Fruit fly (Drosophila melanogaster) whole organism, embryonic: ENCODE measurements around the gene CG11811.

ENCODE experiments used
- BtbVII ChIP-seq: fragments of 200-800 bp; sonication (Bioruptor generic); optimal IDR thresholded peaks from 3 replicates; lab custom pipeline; 2017; ENCODE audit warnings: missing biosample characterization, mild to moderate bottlenecking, missing genetic modification characterization
- CG10321 ChIP-seq: fragments of 200-800 bp; sonication (Bioruptor generic); IDR thresholded peaks from 2 replicates; pipeline ENCODE4 v1.3.6; 2022; ENCODE audit warnings: missing biosample characterization, missing genetic modification characterization
- CG10959 ChIP-seq: fragments of 200-800 bp; sonication (Bioruptor generic); IDR thresholded peaks from 2 replicates; pipeline ENCODE4 v1.3.6; 2022; ENCODE audit warnings: missing biosample characterization, missing genetic modification characterization
- CG11504 ChIP-seq: fragments of 200-800 bp; sonication (Bioruptor generic); optimal IDR thresholded peaks from 3 replicates; lab custom pipeline; 2019; ENCODE audit warnings: missing biosample characterization, mild to moderate bottlenecking, missing genetic modification characterization, moderate library complexity
- CG11560 ChIP-seq: fragments of 200-800 bp; sonication (Bioruptor generic); IDR thresholded peaks from 3 replicates; pipeline ENCODE4 v1.3.6; 2022; ENCODE audit warnings: missing biosample characterization, missing genetic modification characterization
- CG12071 ChIP-seq: fragments of 200-800 bp; sonication (Bioruptor generic); optimal IDR thresholded peaks from 3 replicates; lab custom pipeline; 2018; ENCODE audit warnings: missing biosample characterization, mild to moderate bottlenecking, missing genetic modification characterization
- CG12236 ChIP-seq: fragments of 200-800 bp; sonication (Bioruptor generic); optimal IDR thresholded peaks from 2 replicates; lab custom pipeline; 2016; ENCODE audit warnings: missing biosample characterization, missing genetic modification characterization
- CG13894 ChIP-seq: fragments of 200-800 bp; sonication (Bioruptor generic); optimal IDR thresholded peaks from 3 replicates; lab custom pipeline; 2018; ENCODE audit warnings: missing biosample characterization, mild to moderate bottlenecking, missing genetic modification characterization, moderate library complexity
- CG14441 ChIP-seq: fragments of 200-800 bp; sonication (Bioruptor generic); IDR thresholded peaks from 2 replicates; pipeline ENCODE4 v1.3.6; 2022; ENCODE audit warnings: missing biosample characterization, missing genetic modification characterization
- CG17612 ChIP-seq: fragments of 200-800 bp; sonication (Bioruptor generic); IDR thresholded peaks from 2 replicates; pipeline ENCODE4 v1.3.6; 2022; ENCODE audit warnings: missing biosample characterization, missing genetic modification characterization
- CG18476 ChIP-seq: fragments of 200-800 bp; sonication (Bioruptor generic); optimal IDR thresholded peaks from 2 replicates; lab custom pipeline; 2016; ENCODE audit warnings: missing biosample characterization, mild to moderate bottlenecking, missing genetic modification characterization
- CG2116 ChIP-seq: fragments of 200-800 bp; sonication (Bioruptor generic); optimal IDR thresholded peaks from 3 replicates; lab custom pipeline; 2018; ENCODE audit warnings: missing biosample characterization, mild to moderate bottlenecking, missing genetic modification characterization
- CG32767 ChIP-seq: fragments of 200-800 bp; sonication (Bioruptor generic); IDR thresholded peaks from 2 replicates; pipeline ENCODE4 v1.3.6; 2022; ENCODE audit warnings: missing biosample characterization, missing genetic modification characterization
- CG34224 ChIP-seq: fragments of 200-800 bp; sonication (Bioruptor generic); IDR thresholded peaks from 3 replicates; pipeline ENCODE4 v1.3.6; 2022; ENCODE audit warnings: missing biosample characterization, missing genetic modification characterization; ENCODE audit not compliant: partially characterized antibody
- CG3995 ChIP-seq: fragments of 200-800 bp; sonication (Bioruptor generic); optimal IDR thresholded peaks from 3 replicates; lab custom pipeline; 2016; ENCODE audit warnings: missing biosample characterization, missing genetic modification characterization
- CG4617 ChIP-seq: fragments of 200-800 bp; sonication (Bioruptor generic); optimal IDR thresholded peaks from 3 replicates; lab custom pipeline; 2016; ENCODE audit warnings: missing biosample characterization, missing genetic modification characterization, borderline replicate concordance
- CG4707 ChIP-seq: fragments of 200-800 bp; sonication (Bioruptor generic); optimal IDR thresholded peaks from 2 replicates; lab custom pipeline; 2018; ENCODE audit warnings: missing biosample characterization, mild to moderate bottlenecking, missing genetic modification characterization, moderate library complexity
- CG6689 ChIP-seq: fragments of 200-800 bp; sonication (Bioruptor generic); IDR thresholded peaks from 2 replicates; pipeline ENCODE4 v1.3.6; 2022; ENCODE audit warnings: missing biosample characterization, missing genetic modification characterization
- CG7357 ChIP-seq: fragments of 200-800 bp; sonication (Bioruptor generic); IDR thresholded peaks from 3 replicates; pipeline ENCODE4 v1.3.6; 2022; ENCODE audit warnings: missing biosample characterization, missing genetic modification characterization
- CG8944 ChIP-seq: fragments of 200-800 bp; sonication (Bioruptor generic); optimal IDR thresholded peaks from 3 replicates; lab custom pipeline; 2016; ENCODE audit warnings: missing biosample characterization, missing genetic modification characterization
- CG9727 ChIP-seq: fragments of 200-800 bp; sonication (Bioruptor generic); optimal IDR thresholded peaks from 3 replicates; lab custom pipeline; 2017; ENCODE audit warnings: missing biosample characterization, mild to moderate bottlenecking, missing genetic modification characterization
- Dek ChIP-seq: fragments of 200-800 bp; sonication (Bioruptor generic); optimal IDR thresholded peaks from 3 replicates; lab custom pipeline; 2019; ENCODE audit warnings: missing biosample characterization, mild to moderate bottlenecking, missing genetic modification characterization, moderate library complexity
- Ets97D ChIP-seq: fragments of 200-800 bp; sonication (Bioruptor generic); optimal IDR thresholded peaks from 3 replicates; lab custom pipeline; 2016; ENCODE audit warnings: missing biosample characterization, missing genetic modification characterization
- Gsc ChIP-seq: fragments of 200-800 bp; sonication (Bioruptor generic); IDR thresholded peaks from 2 replicates; pipeline ENCODE4 v1.3.6; 2022; ENCODE audit warnings: missing biosample characterization, missing genetic modification characterization
- HLH54F ChIP-seq: fragments of 200-800 bp; sonication (Bioruptor generic); optimal IDR thresholded peaks from 3 replicates; lab custom pipeline; 2016; ENCODE audit warnings: missing biosample characterization, missing genetic modification characterization
- HmgD ChIP-seq: fragments of 200-800 bp; sonication (Bioruptor generic); optimal IDR thresholded peaks from 3 replicates; lab custom pipeline; 2016; ENCODE audit warnings: missing biosample characterization, missing genetic modification characterization
- Lhr ChIP-seq: fragments of 200-800 bp; sonication (Bioruptor generic); optimal IDR thresholded peaks from 3 replicates; lab custom pipeline; 2017; ENCODE audit warnings: mild to moderate bottlenecking, missing biosample characterization, missing genetic modification reagents, missing genetic modification characterization
- Myb ChIP-seq: fragments of 200-800 bp; sonication (Bioruptor generic); optimal IDR thresholded peaks from 2 replicates; lab custom pipeline; 2016; ENCODE audit warnings: missing biosample characterization, missing genetic modification characterization
- Nf-YB ChIP-seq: fragments of 200-800 bp; sonication (Bioruptor generic); optimal IDR thresholded peaks from 3 replicates; lab custom pipeline; 2019; ENCODE audit warnings: missing biosample characterization, mild to moderate bottlenecking, missing genetic modification characterization, moderate library complexity
- Oaz ChIP-seq: fragments of 200-800 bp; sonication (Bioruptor generic); IDR thresholded peaks from 2 replicates; pipeline ENCODE4 v1.3.6; 2022; ENCODE audit warnings: missing biosample characterization, missing genetic modification characterization
- Rfx ChIP-seq: fragments of 200-800 bp; sonication (Bioruptor generic); IDR thresholded peaks from 2 replicates; pipeline ENCODE4 v1.3.6; 2022; ENCODE audit warnings: missing biosample characterization, missing genetic modification characterization
- Tbp ChIP-seq: fragments of >200 bp; optimal IDR thresholded peaks from 2 replicates; lab custom pipeline; 2018; ENCODE audit warnings: missing biosample characterization, missing genetic modification characterization
- aop ChIP-seq: fragments of 200-800 bp; sonication (Bioruptor generic); IDR thresholded peaks from 2 replicates; pipeline ENCODE4 v1.3.6; 2022; ENCODE audit warnings: missing biosample characterization, missing genetic modification characterization
- bigmax ChIP-seq: fragments of 200-800 bp; sonication (Bioruptor generic); optimal IDR thresholded peaks from 2 replicates; lab custom pipeline; 2018; ENCODE audit warnings: missing biosample characterization, mild to moderate bottlenecking, missing genetic modification characterization
- cad ChIP-seq: fragments of >200 bp; optimal IDR thresholded peaks from 2 replicates; lab custom pipeline; 2017; ENCODE audit warnings: missing biosample characterization, missing genetic modification characterization
- crp ChIP-seq, 2 experiments: fragments of 200-800 bp; sonication (Bioruptor generic); optimal IDR thresholded peaks; 2 replicates in 1 of 2; 3 replicates in 1 of 2; lab custom pipeline; 2017; ENCODE audit warnings: missing biosample characterization in 2 of 2, missing genetic modification characterization in 2 of 2, mild to moderate bottlenecking in 1 of 2, moderate library complexity in 1 of 2
- dan ChIP-seq: fragments of 200-800 bp; sonication (Bioruptor generic); IDR thresholded peaks from 2 replicates; pipeline ENCODE4 v1.3.6; 2022; ENCODE audit warnings: missing biosample characterization, missing genetic modification characterization
- disco-r ChIP-seq: fragments of 200-800 bp; sonication (Bioruptor generic); optimal IDR thresholded peaks from 2 replicates; lab custom pipeline; 2016; ENCODE audit warnings: missing biosample characterization, missing genetic modification characterization
- hb ChIP-seq: fragments of 200-800 bp; sonication (Bioruptor generic); IDR thresholded peaks from 3 replicates; pipeline ENCODE4 v1.3.6; 2022; ENCODE audit warnings: missing biosample characterization, missing genetic modification characterization; ENCODE audit not compliant: partially characterized antibody
- hth ChIP-seq: fragments of >200 bp; optimal IDR thresholded peaks from 2 replicates; lab custom pipeline; 2017; ENCODE audit warnings: inconsistent platforms
- kni ChIP-seq: fragments of 200-800 bp; sonication (Bioruptor generic); optimal IDR thresholded peaks from 3 replicates; lab custom pipeline; 2017; ENCODE audit warnings: mild to moderate bottlenecking, missing biosample characterization, missing genetic modification reagents, missing genetic modification characterization
- nau ChIP-seq: fragments of 200-800 bp; sonication (Bioruptor generic); optimal IDR thresholded peaks from 3 replicates; lab custom pipeline; 2017; ENCODE audit warnings: missing biosample characterization, mild to moderate bottlenecking, missing genetic modification characterization, missing genetic modification reagents
- pita ChIP-seq: fragments of 200-800 bp; sonication (Bioruptor generic); optimal IDR thresholded peaks from 2 replicates; lab custom pipeline; 2017; ENCODE audit warnings: missing biosample characterization, mild to moderate bottlenecking, missing genetic modification characterization
- pnt ChIP-seq: fragments of 200-800 bp; sonication (Bioruptor generic); optimal IDR thresholded peaks from 3 replicates; lab custom pipeline; 2016; ENCODE audit warnings: missing biosample characterization, missing genetic modification characterization
- psq ChIP-seq: fragments of 200-800 bp; sonication (Bioruptor generic); optimal IDR thresholded peaks from 2 replicates; lab custom pipeline; 2017; ENCODE audit warnings: missing biosample characterization, missing genetic modification characterization
- run ChIP-seq: fragments of 200-800 bp; sonication (Bioruptor generic); optimal IDR thresholded peaks from 3 replicates; lab custom pipeline; 2018; ENCODE audit warnings: missing biosample characterization, mild to moderate bottlenecking, missing genetic modification characterization
- shn ChIP-seq: fragments of 200-800 bp; sonication (Bioruptor generic); optimal IDR thresholded peaks from 3 replicates; lab custom pipeline; 2016; ENCODE audit warnings: missing biosample characterization, missing genetic modification characterization
- sim ChIP-seq: fragments of 200-800 bp; sonication (Bioruptor generic); IDR thresholded peaks from 2 replicates; pipeline ENCODE4 v1.3.6; 2022; ENCODE audit warnings: missing biosample characterization, missing genetic modification characterization
- tio ChIP-seq: fragments of 200-800 bp; sonication (Bioruptor generic); optimal IDR thresholded peaks from 2 replicates; lab custom pipeline; 2017; ENCODE audit warnings: missing biosample characterization, missing genetic modification characterization, inconsistent platforms
- twi ChIP-seq: fragments of 200-800 bp; optimal IDR thresholded peaks from 2 replicates; lab custom pipeline; 2019; ENCODE audit warnings: missing biosample characterization, mild to moderate bottlenecking, missing genetic modification characterization, moderate library complexity
- yki ChIP-seq: fragments of >200 bp; optimal IDR thresholded peaks from 3 replicates; lab custom pipeline; 2018

Gene CG11811

DNA sequence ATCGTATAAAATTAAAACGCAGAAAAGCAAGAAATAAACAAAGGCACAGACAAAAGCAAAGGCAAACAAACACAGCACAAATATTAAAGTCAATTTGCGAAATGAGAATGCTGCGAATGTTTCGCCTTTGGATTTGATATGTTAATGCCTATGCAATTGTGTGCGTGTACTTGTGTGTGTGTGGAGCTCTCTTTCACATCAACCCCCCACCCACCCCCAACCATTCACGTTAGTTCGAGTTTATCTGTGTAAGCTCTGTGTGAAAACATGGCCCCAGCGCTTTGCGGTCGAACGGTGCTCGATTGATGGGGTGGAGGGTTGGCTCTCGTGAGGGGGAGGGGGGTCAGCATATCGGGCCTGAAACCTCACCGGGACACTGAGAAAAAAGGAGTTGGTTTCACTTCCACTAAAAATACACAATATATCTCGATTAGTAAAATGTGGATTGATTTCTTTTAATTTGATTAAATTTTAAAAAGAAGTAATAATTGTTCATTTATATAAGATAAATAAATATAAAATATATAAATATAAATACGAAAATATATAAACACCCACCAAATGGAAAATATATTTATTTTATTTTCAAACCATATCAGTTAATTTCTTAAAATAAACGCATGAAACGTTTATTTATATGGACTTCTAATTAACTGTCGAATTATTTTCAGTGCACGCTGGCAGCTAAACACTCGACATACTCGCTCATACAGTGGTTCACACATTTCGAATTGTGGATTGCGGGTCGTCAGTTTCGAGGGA is 47.7 kb downstream of the CG11811 start (continued):
- TF ChIP-seq CG4617 (GFP tag; lab: Kevin White, UChicago), result no peak
- peak; percentile 85 for TF ChIP-seq CG6689
- 0 out of 2 replicates have a peak, but pooled peaks have one; percentile 5 for TF ChIP-seq CG10321 (GFP tag; lab: Robert Waterston, UW)
- TF ChIP-seq Myb (GFP tag; lab: Kevin White, UChicago), result no peak
- TF ChIP-seq HmgD (GFP tag; lab: Kevin White, UChicago), result no peak
- 0 out of 2 replicates have a peak, but pooled peaks have one; percentile 25 for TF ChIP-seq CG10959
- TF ChIP-seq disco-r, result no peak
- peak; percentile 47; the same call in 1 of the 2 replicates for TF ChIP-seq Oaz (GFP tag; lab: Robert Waterston, UW)
- TF ChIP-seq CG17612 (GFP tag; lab: Robert Waterston, UW), result peak; percentile 63
- peak; percentile 6 for TF ChIP-seq kni
- no peak for TF ChIP-seq crp (GFP tag; optimal IDR thresholded peaks at IDR 0.05; lab: Kevin White, UChicago)
- TF ChIP-seq bigmax (GFP tag; lab: Kevin White, UChicago), result no peak
- peak; percentile 76 for TF ChIP-seq CG32767
- TF ChIP-seq Rfx, result peak; percentile 84
- TF ChIP-seq psq (GFP tag; lab: Kevin White, UChicago), result peak; percentile 37
- no peak for TF ChIP-seq dan
- peak; percentile 51 for TF ChIP-seq CG12071 (GFP tag; lab: Kevin White, UChicago)
- peak; percentile 79 for TF ChIP-seq CG7357 (GFP tag; lab: Robert Waterston, UW)
- TF ChIP-seq run, result no peak
- no peak for TF ChIP-seq HLH54F (GFP tag; lab: Kevin White, UChicago)
- TF ChIP-seq hb (GFP tag; lab: Robert Waterston, UW), result no peak
- TF ChIP-seq CG2116 (GFP tag; lab: Kevin White, UChicago), result peak; percentile 1
- TF ChIP-seq yki (lab: Kevin White, UChicago), result no peak
- TF ChIP-seq pnt (GFP tag; lab: Kevin White, UChicago), result no peak
- no peak for TF ChIP-seq Gsc (GFP tag; lab: Robert Waterston, UW)
- TF ChIP-seq Nf-YB (GFP tag; lab: Kevin White, UChicago), result peak; percentile 66
- TF ChIP-seq Dek (tag; lab: Kevin White, UChicago), result peak; percentile 77
- TF ChIP-seq cad, result no peak
- peak; percentile 79 for TF ChIP-seq CG11560
- no peak for TF ChIP-seq tio (GFP tag; lab: Kevin White, UChicago)
- TF ChIP-seq CG11504, result peak; percentile 94
- TF ChIP-seq CG8944, result no peak
- TF ChIP-seq CG34224, result no peak
- TF ChIP-seq twi, result peak; percentile 69
- no peak for TF ChIP-seq CG18476 (GFP tag; lab: Kevin White, UChicago)
- no peak for TF ChIP-seq pita (GFP tag; lab: Kevin White, UChicago)
- TF ChIP-seq CG9727 (GFP tag; lab: Kevin White, UChicago), result peak; percentile 91
- TF ChIP-seq BtbVII (GFP tag; lab: Kevin White, UChicago), result peak; percentile 83
- TF ChIP-seq CG4707, result no peak
- TF ChIP-seq aop (GFP tag; lab: Robert Waterston, UW), result peak; percentile 50; the same call in 1 of the 2 replicates
- peak; percentile 70 for TF ChIP-seq CG13894
- TF ChIP-seq nau (GFP tag; lab: Kevin White, UChicago), result no peak
- TF ChIP-seq CG14441, result peak; percentile 81
- no peak for TF ChIP-seq Lhr
- TF ChIP-seq hth (lab: Kevin White, UChicago), result no peak
- TF ChIP-seq CG12236 (GFP tag; lab: Kevin White, UChicago), result no peak
- TF ChIP-seq CG3995 (GFP tag; lab: Kevin White, UChicago), result no peak
- peak; percentile 9 for TF ChIP-seq shn (GFP tag; lab: Kevin White, UChicago)
- TF ChIP-seq sim (GFP tag; lab: Robert Waterston, UW), result peak; percentile 58; the same call in 1 of the 2 replicates
- peak; percentile 2 for TF ChIP-seq Ets97D
- no peak for TF ChIP-seq Tbp (GFP tag; lab: Kevin White, UChicago)
